Fruit fly (Drosophila melanogaster) whole organism, pupa: Measurements from ENCODE around the gene Paics.

ENCODE experiments used
- CG10348 ChIP-seq: fragments of 200-800 bp; sonication (Bioruptor generic); IDR thresholded peaks from 2 replicates; pipeline ENCODE4 v1.3.6; 2022; ENCODE audit warnings: missing biosample characterization, missing genetic modification characterization
- CG12605 ChIP-seq: fragments of 200-800 bp; sonication (Bioruptor generic); IDR thresholded peaks from 2 replicates; pipeline ENCODE4 v1.3.6; 2022; ENCODE audit warnings: missing biosample characterization, missing genetic modification characterization
- CG13204 ChIP-seq: fragments of 200-800 bp; sonication (Bioruptor generic); optimal IDR thresholded peaks from 2 replicates; lab custom pipeline; 2018; ENCODE audit warnings: missing biosample characterization, mild to moderate bottlenecking, missing genetic modification characterization, moderate library complexity
- CG14655 ChIP-seq: fragments of 200-800 bp; sonication (Bioruptor generic); optimal IDR thresholded peaks from 3 replicates; lab custom pipeline; 2017; ENCODE audit warnings: mild to moderate bottlenecking, missing biosample characterization, missing genetic modification reagents, missing genetic modification characterization
- CG15710 ChIP-seq: fragments of 200-800 bp; sonication (Bioruptor generic); optimal IDR thresholded peaks from 2 replicates; lab custom pipeline; 2018; ENCODE audit warnings: missing biosample characterization, mild to moderate bottlenecking, missing genetic modification characterization, moderate library complexity
- CG17806 ChIP-seq: fragments of 200-800 bp; sonication (Bioruptor generic); optimal IDR thresholded peaks from 2 replicates; lab custom pipeline; 2018; ENCODE audit warnings: missing biosample characterization, mild to moderate bottlenecking, missing genetic modification characterization, moderate library complexity
- CG32121 ChIP-seq: fragments of 200-800 bp; sonication (Bioruptor generic); IDR thresholded peaks from 2 replicates; pipeline ENCODE4 v1.3.6; 2022; ENCODE audit warnings: missing biosample characterization, missing genetic modification characterization
- CG34367 ChIP-seq: fragments of 200-800 bp; sonication (Bioruptor generic); optimal IDR thresholded peaks from 2 replicates; lab custom pipeline; 2018; ENCODE audit warnings: missing biosample characterization, mild to moderate bottlenecking, missing genetic modification characterization
- CG4496 ChIP-seq: fragments of 200-800 bp; sonication (Bioruptor generic); IDR thresholded peaks from 3 replicates; pipeline ENCODE4 v1.3.6; 2022; ENCODE audit warnings: missing biosample characterization, missing genetic modification characterization
- CG8159 ChIP-seq: fragments of 200-800 bp; sonication (Bioruptor generic); optimal IDR thresholded peaks from 3 replicates; lab custom pipeline; 2018; ENCODE audit warnings: missing biosample characterization, mild to moderate bottlenecking, missing genetic modification characterization, moderate library complexity
- CG8301 ChIP-seq: fragments of 200-800 bp; sonication (Bioruptor generic); optimal IDR thresholded peaks from 2 replicates; lab custom pipeline; 2018; ENCODE audit warnings: missing biosample characterization, mild to moderate bottlenecking, missing genetic modification characterization
- CG9948 ChIP-seq: fragments of 200-800 bp; sonication (Bioruptor generic); optimal IDR thresholded peaks from 2 replicates; lab custom pipeline; 2018; ENCODE audit warnings: missing biosample characterization, mild to moderate bottlenecking, missing genetic modification characterization, moderate library complexity
- D1 ChIP-seq: fragments of 200-800 bp; sonication (Bioruptor generic); optimal IDR thresholded peaks from 2 replicates; lab custom pipeline; 2018; ENCODE audit warnings: missing biosample characterization, mild to moderate bottlenecking, missing genetic modification characterization, moderate library complexity
- EcR ChIP-seq: fragments of 200-800 bp; sonication (Bioruptor generic); optimal IDR thresholded peaks from 3 replicates; lab custom pipeline; 2019; ENCODE audit warnings: missing biosample characterization, missing genetic modification characterization, mild to moderate bottlenecking, moderate library complexity, missing genetic modification reagents
- Ets98B ChIP-seq: fragments of 200-800 bp; sonication (Bioruptor generic); IDR thresholded peaks from 2 replicates; pipeline ENCODE4 v1.3.6; 2022; ENCODE audit warnings: missing biosample characterization, missing genetic modification characterization
- Pif1A ChIP-seq: fragments of 200-800 bp; sonication (Bioruptor generic); optimal IDR thresholded peaks from 3 replicates; lab custom pipeline; 2016; ENCODE audit warnings: missing biosample characterization, missing genetic modification characterization
- Pif1B ChIP-seq: fragments of 200-800 bp; sonication (Bioruptor generic); optimal IDR thresholded peaks from 3 replicates; lab custom pipeline; 2016; ENCODE audit warnings: missing biosample characterization, missing genetic modification characterization
- Snoo ChIP-seq: fragments of 200-800 bp; sonication (Bioruptor generic); optimal IDR thresholded peaks from 3 replicates; lab custom pipeline; 2017; ENCODE audit warnings: missing biosample characterization, mild to moderate bottlenecking, missing genetic modification characterization, inconsistent platforms
- fd96Ca ChIP-seq: fragments of 200-800 bp; sonication (Bioruptor generic); IDR thresholded peaks from 3 replicates; pipeline ENCODE4 v1.3.6; 2022; ENCODE audit warnings: missing biosample characterization, missing genetic modification characterization
- gl ChIP-seq: fragments of 200-800 bp; sonication (Bioruptor generic); optimal IDR thresholded peaks from 2 replicates; lab custom pipeline; 2018; ENCODE audit warnings: missing biosample characterization, mild to moderate bottlenecking, missing genetic modification characterization
- rn ChIP-seq: fragments of 200-800 bp; sonication (Bioruptor generic); IDR thresholded peaks from 2 replicates; pipeline ENCODE4 v1.3.6; 2022; ENCODE audit warnings: missing biosample characterization, missing genetic modification characterization

Paics gene

dm6 chrX:12722009-12722408, 38.4 kb downstream of the Paics start:
- TF ChIP-seq CG9948 (tag; lab: Kevin White, UChicago) (no peak), CG17806 (no peak), D1 (tag; lab: Kevin White, UChicago) (no peak), CG32121 (GFP tag; lab: Robert Waterston, UW) (no peak), CG4496 (no peak), CG12605 (GFP tag; lab: Robert Waterston, UW) (no peak), Snoo (no peak), CG10348 (no peak), CG15710 (no peak), Ets98B (GFP tag; lab: Robert Waterston, UW) (no peak), Pif1A (GFP tag; lab: Kevin White, UChicago) (no peak), fd96Ca (GFP tag; lab: Robert Waterston, UW) (no peak), CG8159 (tag; lab: Kevin White, UChicago) (no peak), CG34367 (tag; lab: Kevin White, UChicago) (no peak), rn (GFP tag; lab: Robert Waterston, UW) (no peak), CG8301 (tag; lab: Kevin White, UChicago) (no peak)

dm6 chrX:12721111-12721869, 39.1 kb downstream of the Paics start:
- TF ChIP-seq Ets98B (GFP tag; lab: Robert Waterston, UW), result peak; percentile 6; the same call in 1 of the 2 replicates
- TF ChIP-seq CG8301 (tag; lab: Kevin White, UChicago), result no peak

dm6 chrX:12719940-12720355, 40.5 kb downstream of the Paics start:
- TF ChIP-seq rn (GFP tag; lab: Robert Waterston, UW), result no peak
- peak; percentile 12 for TF ChIP-seq EcR

- peak; percentile 81 for TF ChIP-seq Pif1B
- TF ChIP-seq Snoo, result peak; percentile 64
- peak; percentile 37; the same call in 1 of the 2 replicates for TF ChIP-seq CG10348
- peak; percentile 76 for TF ChIP-seq CG12605 (GFP tag; lab: Robert Waterston, UW)
- TF ChIP-seq CG15710, result peak; percentile 85
- TF ChIP-seq Ets98B (GFP tag; lab: Robert Waterston, UW), result peak; percentile 75
- peak; percentile 57 for TF ChIP-seq CG13204
- TF ChIP-seq CG4496, result peak; percentile 93
- peak; percentile 77 for TF ChIP-seq rn (GFP tag; lab: Robert Waterston, UW)
- TF ChIP-seq Pif1A (GFP tag; lab: Kevin White, UChicago), result peak; percentile 87
- TF ChIP-seq gl (tag; lab: Kevin White, UChicago), result peak; percentile 80
- peak; percentile 68 for TF ChIP-seq CG32121 (GFP tag; lab: Robert Waterston, UW)
- peak; percentile 71 for TF ChIP-seq D1 (tag; lab: Kevin White, UChicago)
- TF ChIP-seq fd96Ca (GFP tag; lab: Robert Waterston, UW), result peak; percentile 90
- peak; percentile 86 for TF ChIP-seq CG34367 (tag; lab: Kevin White, UChicago)
- TF ChIP-seq EcR, result no peak
- peak; percentile 84 for TF ChIP-seq CG8301 (tag; lab: Kevin White, UChicago)
- TF ChIP-seq CG9948 (tag; lab: Kevin White, UChicago), result peak; percentile 85
- peak; percentile 88 for TF ChIP-seq CG17806
- TF ChIP-seq CG14655, result peak; percentile 90
- peak; percentile 89 for TF ChIP-seq CG8159 (tag; lab: Kevin White, UChicago)
Measured at dm6 chrX:12719152-12719779, 41.2 kb downstream of the Paics start.

- TF ChIP-seq CG17806 (no peak), rn (GFP tag; lab: Robert Waterston, UW) (no peak), CG14655 (no peak), EcR (no peak)
- TF ChIP-seq, all 21 proteins: peak for 0
Measured at dm6 chrX:12718625-12719024, 41.8 kb downstream of the Paics start.

dm6 chrX:12708306-12708705, 52.1 kb downstream of the Paics start:
- TF ChIP-seq Ets98B (GFP tag; lab: Robert Waterston, UW), result no peak
- no peak for TF ChIP-seq CG32121 (GFP tag; lab: Robert Waterston, UW)
- TF ChIP-seq Pif1B, result no peak
- TF ChIP-seq EcR, result no peak
- no peak for TF ChIP-seq CG10348
- TF ChIP-seq CG14655, result no peak
